Worm (Caenorhabditis elegans) whole organism, midembryonic: ENCODE results near the gene str-38.

Experiments
- cog-1 ChIP-seq: sonication (generic microtip); optimal IDR thresholded peaks from 2 replicates; lab custom pipeline; 2016; ENCODE audit warnings: missing genetic modification characterization, missing compliant biosample characterization
- klf-2 ChIP-seq: fragments of 200-800 bp; sonication (Bioruptor generic); conservative IDR thresholded peaks from 2 replicates; pipeline ENCODE4 v1.3.6; 2022; ENCODE audit warnings: missing genetic modification reagents, missing genetic modification characterization, missing compliant biosample characterization
- tab-1 ChIP-seq: fragments of 200-800 bp; sonication (Bioruptor generic); IDR thresholded peaks from 2 replicates; pipeline ENCODE4 v1.3.6; 2022; ENCODE audit warnings: missing genetic modification characterization, missing compliant biosample characterization
- ztf-23 ChIP-seq: fragments of 200-800 bp; sonication (Bioruptor generic); IDR thresholded peaks from 2 replicates; pipeline ENCODE4 v1.3.6; 2022; ENCODE audit warnings: missing genetic modification reagents, missing genetic modification characterization, missing compliant biosample characterization
- ztf-29 ChIP-seq: fragments of 200-800 bp; sonication (Bioruptor generic); IDR thresholded peaks from 2 replicates; pipeline ENCODE4 v1.3.6; 2022; ENCODE audit warnings: missing genetic modification reagents, missing genetic modification characterization, missing compliant biosample characterization

DNA sequence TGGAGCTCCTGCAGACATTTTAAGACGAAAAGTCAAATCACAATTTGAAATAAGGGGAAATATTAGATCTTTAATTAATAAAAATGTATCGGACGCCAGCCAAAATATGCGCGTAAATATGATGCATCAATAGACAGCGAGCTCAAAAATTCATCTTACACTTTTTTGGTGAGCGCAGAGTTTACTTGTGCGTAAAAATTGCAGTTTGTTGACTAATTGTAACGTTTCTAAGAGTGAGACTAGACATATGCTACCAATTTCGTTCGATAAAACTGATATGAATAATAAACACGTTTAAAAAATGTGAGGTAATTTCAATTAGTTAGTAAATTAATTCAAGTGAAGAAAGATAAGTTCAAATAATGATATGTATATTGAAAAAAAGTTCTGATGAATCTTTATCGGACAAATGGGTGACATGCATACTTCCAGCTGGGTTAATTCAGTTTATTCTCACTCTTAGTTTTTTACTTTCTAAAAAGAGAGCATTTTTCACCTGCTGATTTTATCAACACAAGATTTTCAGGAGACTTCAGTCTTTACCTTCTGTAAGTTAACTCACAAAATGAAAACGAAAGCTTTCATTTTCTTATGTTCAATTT, 47.1 kb upstream of the str-38 start, which contains the start of the genes nhr-285 and irld-52:
- TF ChIP-seq tab-1 (GFP tag; lab: Robert Waterston, UW) (no peak), ztf-29 (GFP tag; lab: Robert Waterston, UW) (no peak), ztf-23 (GFP tag; lab: Robert Waterston, UW) (no peak), klf-2 (GFP tag; lab: Robert Waterston, UW) (no peak), cog-1 (tag; lab: Kevin White, UChicago) (no peak)
